Worm (Caenorhabditis elegans): ENCODE measurements around the gene unc-93.

unc-93 gene

ce11 chrIII:3634158-3634557 lies 10.0 kb upstream of the unc-93 start:
- TF ChIP-seq unc-55 (GFP tag; optimal IDR thresholded peaks at IDR 0.05) (no peak), hlh-13 (GFP tag; optimal IDR thresholded peaks at IDR 0.05) (no peak), ttx-3 (tag; optimal IDR thresholded peaks at IDR 0.05) (no peak), unc-42 (tag; optimal IDR thresholded peaks at IDR 0.05) (peak; percentile 75), pqm-1 (tag; optimal IDR thresholded peaks at IDR 0.05) (no peak)

ce11 chrIII:3634873-3635272 lies 9.3 kb upstream of the unc-93 start:
- TF ChIP-seq nfya-1 (tag; optimal IDR thresholded peaks at IDR 0.05) (peak; percentile 96), nhr-232 (tag; optimal IDR thresholded peaks at IDR 0.05) (no peak)

ce11 chrIII:3635844-3636243 lies 8.3 kb upstream of the unc-93 start, which contains the start of gene rilp-1:
rilp-1 (plus strand) TSS chrIII:3636144.
- TF ChIP-seq ama-1 (optimal IDR thresholded peaks at IDR 0.05) (no peak), pat-9 (tag; optimal IDR thresholded peaks at IDR 0.05) (no peak), ceh-18 (tag; optimal IDR thresholded peaks at IDR 0.05) (no peak), pax-1 (tag; optimal IDR thresholded peaks at IDR 0.05) (no peak), ets-4 (tag; optimal IDR thresholded peaks at IDR 0.05) (no peak), fkh-6 (tag; optimal IDR thresholded peaks at IDR 0.05) (no peak), C38D4.7 (GFP tag; optimal IDR thresholded peaks at IDR 0.05) (no peak), ceh-22 (tag; optimal IDR thresholded peaks at IDR 0.05) (no peak), mec-3 (tag; optimal IDR thresholded peaks at IDR 0.05; ENCODE audit: borderline replicate concordance) (no peak), hlh-13 (GFP tag; optimal IDR thresholded peaks at IDR 0.05) (no peak), sox-2 (GFP tag; IDR thresholded peaks at IDR 0.05) (no peak), nhr-11 (tag; optimal IDR thresholded peaks at IDR 0.05) (no peak), hlh-30 (tag; optimal IDR thresholded peaks at IDR 0.05; ENCODE audit: insufficient read depth) (no peak), lim-6 (tag; optimal IDR thresholded peaks at IDR 0.05) (no peak), dmd-4 (tag; optimal IDR thresholded peaks at IDR 0.05; ENCODE audit: borderline replicate concordance) (no peak)

- TF ChIP-seq ama-1 (optimal IDR thresholded peaks at IDR 0.05) = no peak
- TF ChIP-seq ceh-31 (tag; optimal IDR thresholded peaks at IDR 0.05) = no peak
- TF ChIP-seq tbx-7 (tag; optimal IDR thresholded peaks at IDR 0.05) = no peak
- no peak for TF ChIP-seq K02D7.2 (tag; optimal IDR thresholded peaks at IDR 0.05)
Observed at ce11 chrIII:3637251-3637989, 6.8 kb upstream of the unc-93 start.

ce11 chrIII:3643602-3644001 lies 573 bp upstream of the unc-93 start:
- TF ChIP-seq lim-6 (tag; optimal IDR thresholded peaks at IDR 0.05) = no peak
- TF ChIP-seq unc-3 (GFP tag; conservative IDR thresholded peaks at IDR 0.05) = no peak
- no peak for TF ChIP-seq unc-3 (tag; optimal IDR thresholded peaks at IDR 0.05)
- TF ChIP-seq Y22D7AL.16 (tag; optimal IDR thresholded peaks at IDR 0.05) = no peak
- no peak for TF ChIP-seq hlh-30 (tag; optimal IDR thresholded peaks at IDR 0.05; ENCODE audit: insufficient read depth)
- TF ChIP-seq hlh-6 (tag; optimal IDR thresholded peaks at IDR 0.05) = no peak
- TF ChIP-seq ceh-30 (tag; optimal IDR thresholded peaks at IDR 0.05) = no peak
- TF ChIP-seq odd-2 (tag; optimal IDR thresholded peaks at IDR 0.05) = no peak

- TF ChIP-seq gmeb-2 (tag; optimal IDR thresholded peaks at IDR 0.05) (no peak), elt-2 (tag; optimal IDR thresholded peaks at IDR 0.05) (peak; percentile 75), pros-1 (tag; optimal IDR thresholded peaks at IDR 0.05) (no peak)
Observed at ce11 chrIII:3649305-3649704, 5.1 kb downstream of the unc-93 start.
